Fruit fly (Drosophila melanogaster) whole organism, prepupa: ENCODE measurements around the gene CG2617.
A peak's percentile ranks its signal among the peaks of the same experiment; 100 is the strongest.

Experiments
- CG10631 ChIP-seq: fragments of 200-800 bp; sonication (Bioruptor generic); optimal IDR thresholded peaks from 2 replicates; lab custom pipeline; 2016; ENCODE audit warnings: missing biosample characterization, missing genetic modification characterization
- CG11294 ChIP-seq: fragments of 200-800 bp; sonication (Bioruptor generic); IDR thresholded peaks from 2 replicates; pipeline ENCODE4 v1.3.6; 2022; ENCODE audit warnings: missing biosample characterization, missing genetic modification characterization
- CG11762 ChIP-seq: fragments of 200-800 bp; sonication (Bioruptor generic); optimal IDR thresholded peaks from 3 replicates; lab custom pipeline; 2016; ENCODE audit warnings: missing biosample characterization, missing genetic modification characterization; ENCODE audit not compliant: insufficient read depth
- CG15336 ChIP-seq: fragments of 200-800 bp; sonication (Bioruptor generic); IDR thresholded peaks from 2 replicates; pipeline ENCODE4 v1.3.6; 2022; ENCODE audit warnings: missing biosample characterization, missing genetic modification characterization
- CG1621 ChIP-seq: fragments of 200-800 bp; sonication (Bioruptor generic); optimal IDR thresholded peaks from 3 replicates; lab custom pipeline; 2018; ENCODE audit warnings: missing biosample characterization, mild to moderate bottlenecking, missing genetic modification characterization
- CG16779 ChIP-seq: fragments of 200-800 bp; sonication (Bioruptor generic); optimal IDR thresholded peaks from 3 replicates; lab custom pipeline; 2017; ENCODE audit warnings: missing biosample characterization, mild to moderate bottlenecking, missing genetic modification characterization
- CG3032 ChIP-seq: fragments of 200-800 bp; optimal IDR thresholded peaks from 2 replicates; lab custom pipeline; 2019; ENCODE audit warnings: missing biosample characterization, mild to moderate bottlenecking, missing genetic modification characterization, moderate library complexity
- CG31627 ChIP-seq: fragments of 200-800 bp; sonication (Bioruptor generic); optimal IDR thresholded peaks from 3 replicates; lab custom pipeline; 2016; ENCODE audit warnings: missing biosample characterization, missing genetic modification characterization
- CG32006 ChIP-seq: fragments of 200-800 bp; sonication (Bioruptor generic); optimal IDR thresholded peaks from 3 replicates; lab custom pipeline; 2017; ENCODE audit warnings: missing biosample characterization, mild to moderate bottlenecking, missing genetic modification characterization
- CG34406 ChIP-seq: fragments of 200-800 bp; sonication (Bioruptor generic); optimal IDR thresholded peaks from 3 replicates; lab custom pipeline; 2016; ENCODE audit warnings: missing biosample characterization, missing genetic modification characterization
- CG3919 ChIP-seq: fragments of 200-800 bp; sonication (Bioruptor generic); optimal IDR thresholded peaks from 3 replicates; lab custom pipeline; 2016; ENCODE audit warnings: missing biosample characterization, missing genetic modification characterization
- CG6163 ChIP-seq: fragments of 200-800 bp; sonication (Bioruptor generic); IDR thresholded peaks from 3 replicates; pipeline ENCODE4 v1.3.6; 2022; ENCODE audit warnings: missing biosample characterization, missing genetic modification characterization
- CG6276 ChIP-seq: fragments of 200-800 bp; sonication (Bioruptor generic); optimal IDR thresholded peaks from 2 replicates; lab custom pipeline; 2017; ENCODE audit warnings: missing biosample characterization, mild to moderate bottlenecking, missing genetic modification characterization
- CG6808 ChIP-seq: fragments of 200-800 bp; sonication (Bioruptor generic); optimal IDR thresholded peaks from 3 replicates; lab custom pipeline; 2017; ENCODE audit warnings: missing biosample characterization, missing genetic modification characterization, mild to moderate bottlenecking, moderate library complexity, missing genetic modification reagents
- CG6854 ChIP-seq: fragments of 200-800 bp; sonication (Bioruptor generic); optimal IDR thresholded peaks from 2 replicates; lab custom pipeline; 2017; ENCODE audit warnings: missing biosample characterization, mild to moderate bottlenecking, missing genetic modification characterization
- CG7368 ChIP-seq: fragments of 200-800 bp; sonication (Bioruptor generic); optimal IDR thresholded peaks from 3 replicates; lab custom pipeline; 2016; ENCODE audit warnings: missing biosample characterization, missing genetic modification characterization
- CG8119 ChIP-seq: fragments of 200-800 bp; sonication (Bioruptor generic); IDR thresholded peaks from 3 replicates; pipeline ENCODE4 v1.3.6; 2022; ENCODE audit warnings: missing biosample characterization, missing genetic modification characterization
- CG8319 ChIP-seq: fragments of 200-800 bp; sonication (Bioruptor generic); optimal IDR thresholded peaks from 3 replicates; lab custom pipeline; 2016; ENCODE audit warnings: missing biosample characterization, missing genetic modification characterization
- CG8632 ChIP-seq: fragments of 200-800 bp; sonication (Bioruptor generic); optimal IDR thresholded peaks from 3 replicates; lab custom pipeline; 2016; ENCODE audit warnings: missing biosample characterization, missing genetic modification characterization
- Eip78C ChIP-seq: fragments of 200-800 bp; sonication (Bioruptor generic); peaks from one replicate; lab custom pipeline; 2016; ENCODE audit warnings: missing biosample characterization, missing genetic modification characterization
- Eip93F ChIP-seq: fragments of 200-800 bp; sonication (Bioruptor generic); optimal IDR thresholded peaks from 2 replicates; lab custom pipeline; 2016; ENCODE audit warnings: missing biosample characterization, mild to moderate bottlenecking, missing genetic modification characterization
- Gug ChIP-seq: fragments of 200-800 bp; sonication (Bioruptor generic); IDR thresholded peaks from 2 replicates; pipeline ENCODE4 v1.3.6; 2022; ENCODE audit warnings: missing biosample characterization, missing genetic modification characterization
- Hr38 ChIP-seq: sonication (Bioruptor generic); optimal IDR thresholded peaks from 2 replicates; lab custom pipeline; 2016; ENCODE audit warnings: missing biosample characterization, missing genetic modification characterization
- Hr39 ChIP-seq: fragments of 200-800 bp; sonication (Bioruptor generic); optimal IDR thresholded peaks from 2 replicates; lab custom pipeline; 2016; ENCODE audit warnings: missing biosample characterization, missing genetic modification characterization
- Hr4 ChIP-seq: fragments of 200-800 bp; sonication (Bioruptor generic); optimal IDR thresholded peaks from 3 replicates; lab custom pipeline; 2016; ENCODE audit warnings: missing biosample characterization, missing genetic modification characterization
- OdsH ChIP-seq: fragments of 200-800 bp; sonication (Bioruptor generic); optimal IDR thresholded peaks from 3 replicates; lab custom pipeline; 2016; ENCODE audit warnings: missing biosample characterization, missing genetic modification characterization
- Smox ChIP-seq: fragments of 200-800 bp; sonication (Bioruptor generic); optimal IDR thresholded peaks from 3 replicates; lab custom pipeline; 2016; ENCODE audit warnings: missing biosample characterization, missing genetic modification characterization
- Sox14 ChIP-seq: fragments of 200-800 bp; sonication (Bioruptor generic); optimal IDR thresholded peaks from 3 replicates; lab custom pipeline; 2016; ENCODE audit warnings: missing biosample characterization, missing genetic modification characterization
- Sox15 ChIP-seq: fragments of 200-800 bp; sonication (Bioruptor generic); optimal IDR thresholded peaks from 3 replicates; lab custom pipeline; 2016; ENCODE audit warnings: missing biosample characterization, missing genetic modification characterization
- achi ChIP-seq: fragments of 200-800 bp; sonication (Bioruptor generic); optimal IDR thresholded peaks from 3 replicates; lab custom pipeline; 2016; ENCODE audit warnings: missing biosample characterization, missing genetic modification characterization
- acj6 ChIP-seq: fragments of 200-800 bp; sonication (Bioruptor generic); optimal IDR thresholded peaks from 3 replicates; lab custom pipeline; 2016; ENCODE audit warnings: missing biosample characterization, missing genetic modification characterization
- eg ChIP-seq: fragments of 200-800 bp; sonication (Bioruptor generic); IDR thresholded peaks from 3 replicates; pipeline ENCODE4 v1.3.6; 2022; ENCODE audit warnings: missing biosample characterization, missing genetic modification characterization
- esn ChIP-seq: fragments of 200-800 bp; sonication (Bioruptor generic); optimal IDR thresholded peaks from 2 replicates; lab custom pipeline; 2016; ENCODE audit warnings: missing biosample characterization, mild to moderate bottlenecking, missing genetic modification characterization, moderate library complexity
- fd59A ChIP-seq: fragments of 200-800 bp; sonication (Bioruptor generic); optimal IDR thresholded peaks from 2 replicates; lab custom pipeline; 2017; ENCODE audit warnings: missing biosample characterization, mild to moderate bottlenecking, missing genetic modification characterization, missing genetic modification reagents
- fd85E ChIP-seq: fragments of 200-800 bp; sonication (Bioruptor generic); optimal IDR thresholded peaks from 3 replicates; lab custom pipeline; 2016; ENCODE audit warnings: missing biosample characterization, missing genetic modification characterization
- pdm3 ChIP-seq: fragments of 200-800 bp; sonication (Bioruptor generic); optimal IDR thresholded peaks from 3 replicates; lab custom pipeline; 2016; ENCODE audit warnings: missing biosample characterization, missing genetic modification characterization
- salr ChIP-seq, 2 experiments: fragments of 200-800 bp; sonication (Bioruptor generic); optimal IDR thresholded peaks; 3 replicates each; lab custom pipeline; 2016 to 2018; ENCODE audit warnings: missing biosample characterization in 2 of 2, missing genetic modification characterization in 2 of 2, mild to moderate bottlenecking in 1 of 2
- spab ChIP-seq: fragments of 200-800 bp; sonication (Bioruptor generic); optimal IDR thresholded peaks from 2 replicates; lab custom pipeline; 2017; ENCODE audit warnings: missing biosample characterization, mild to moderate bottlenecking, missing genetic modification characterization, missing genetic modification reagents
- ss ChIP-seq, 2 experiments: fragments of 200-800 bp; sonication (Bioruptor generic); optimal IDR thresholded peaks; 2 replicates in 1 of 2; 3 replicates in 1 of 2; lab custom pipeline; 2017 to 2018; ENCODE audit warnings: mild to moderate bottlenecking in 2 of 2, missing biosample characterization in 2 of 2, missing genetic modification characterization in 2 of 2, moderate library complexity in 1 of 2
- svp ChIP-seq: fragments of 200-800 bp; sonication (Bioruptor generic); peaks from one replicate; lab custom pipeline; 2016; ENCODE audit warnings: missing biosample characterization, missing genetic modification characterization
- topi ChIP-seq: fragments of 200-800 bp; sonication (Bioruptor generic); optimal IDR thresholded peaks from 3 replicates; lab custom pipeline; 2016; ENCODE audit warnings: missing biosample characterization, missing genetic modification characterization
- vri ChIP-seq: fragments of 200-800 bp; sonication (Bioruptor generic); optimal IDR thresholded peaks from 3 replicates; lab custom pipeline; 2016; ENCODE audit warnings: missing biosample characterization, mild to moderate bottlenecking, missing genetic modification characterization

Gene CG2617

dm6 chr2L:20681648-20682098 lies 495 bp upstream of the CG2617 start, which contains the start of gene Cen (continued):
- TF ChIP-seq pdm3 (GFP tag; lab: Kevin White, UChicago) = peak; percentile 81
- peak; percentile 78 for TF ChIP-seq esn (GFP tag; lab: Kevin White, UChicago)
- no peak; the same call in 2 of the 3 replicates for TF ChIP-seq CG8119 (GFP tag; lab: Robert Waterston, UW)
- peak; percentile 78 for TF ChIP-seq CG3919 (GFP tag; lab: Kevin White, UChicago)
- TF ChIP-seq CG8632 (GFP tag; lab: Kevin White, UChicago) = peak; percentile 65
- TF ChIP-seq, all 60 proteins: peak for 36

- TF ChIP-seq CG32006 (GFP tag; lab: Kevin White, UChicago) (no peak), CG8319 (GFP tag; lab: Kevin White, UChicago) (no peak), Gug (GFP tag; lab: Robert Waterston, UW) (no peak), CG6854 (GFP tag; lab: Kevin White, UChicago) (no peak)
Measured at dm6 chr2L:20688722-20689121, 6.6 kb downstream of the CG2617 start.

- TF ChIP-seq eg (GFP tag; lab: Robert Waterston, UW) (no peak), esn (GFP tag; lab: Kevin White, UChicago) (no peak), CG6276 (GFP tag; lab: Kevin White, UChicago) (no peak)
Measured at dm6 chr2L:20690055-20690454, 7.9 kb downstream of the CG2617 start.

dm6 chr2L:20695066-20695465 lies 12.9 kb downstream of the CG2617 start:
- TF ChIP-seq CG15336 = no peak
- TF ChIP-seq acj6 = peak; percentile 26
- peak; percentile 2 for TF ChIP-seq CG3032 (tag; lab: Kevin White, UChicago)
- peak; percentile 33 for TF ChIP-seq CG10631 (GFP tag; lab: Kevin White, UChicago)
- peak; percentile 42 for TF ChIP-seq CG32006 (GFP tag; lab: Kevin White, UChicago)
- TF ChIP-seq eg (GFP tag; lab: Robert Waterston, UW) = 0 out of 3 replicates have a peak, but pooled peaks have one; percentile 19
- TF ChIP-seq CG11762 (GFP tag; lab: Kevin White, UChicago) = no peak
- TF ChIP-seq CG7368 (GFP tag; lab: Kevin White, UChicago) = no peak
- peak; percentile 18 for TF ChIP-seq OdsH
- TF ChIP-seq CG8632 (GFP tag; lab: Kevin White, UChicago) = no peak
- 0 out of 2 replicates have a peak, but pooled peaks have one; percentile 10 for TF ChIP-seq Gug (GFP tag; lab: Robert Waterston, UW)
- no peak for TF ChIP-seq CG11294 (GFP tag; lab: Robert Waterston, UW)
- peak; percentile 5 for TF ChIP-seq CG34406 (GFP tag; lab: Kevin White, UChicago)
- TF ChIP-seq spab = no peak
- no peak for TF ChIP-seq Sox15 (GFP tag; lab: Kevin White, UChicago)
- TF ChIP-seq ss (GFP tag; optimal IDR thresholded peaks at IDR 0.05; lab: Kevin White, UChicago) = peak in 1 of 2 experiments; percentile 23
- peak; percentile 41 for TF ChIP-seq CG3919 (GFP tag; lab: Kevin White, UChicago)
- no peak for TF ChIP-seq fd85E (GFP tag; lab: Kevin White, UChicago)
- no peak for TF ChIP-seq Hr38 (GFP tag; lab: Kevin White, UChicago)
- no peak for TF ChIP-seq Hr4 (GFP tag; lab: Kevin White, UChicago)
- TF ChIP-seq vri = peak; percentile 18
- TF ChIP-seq svp = peak; percentile 19
- TF ChIP-seq Smox (GFP tag; lab: Kevin White, UChicago) = no peak
- peak; percentile 7 for TF ChIP-seq CG6808 (GFP tag; lab: Kevin White, UChicago)
- no peak for TF ChIP-seq CG16779
- peak; percentile 35 for TF ChIP-seq achi
- TF ChIP-seq topi (GFP tag; lab: Kevin White, UChicago) = no peak
- no peak for TF ChIP-seq CG1621 (tag; lab: Kevin White, UChicago)
- no peak for TF ChIP-seq CG6163
- no peak for TF ChIP-seq Sox14 (GFP tag; lab: Kevin White, UChicago)
- TF ChIP-seq Hr39 (GFP tag; lab: Kevin White, UChicago) = no peak
- no peak for TF ChIP-seq CG31627 (GFP tag; lab: Kevin White, UChicago)
- TF ChIP-seq fd59A = no peak
- no peak for TF ChIP-seq salr (GFP tag; optimal IDR thresholded peaks at IDR 0.05; lab: Kevin White, UChicago)
- TF ChIP-seq pdm3 (GFP tag; lab: Kevin White, UChicago) = peak; percentile 26
- peak; percentile 76 for TF ChIP-seq Eip78C (GFP tag; lab: Kevin White, UChicago)
- TF ChIP-seq Eip93F = no peak
- TF ChIP-seq, all 60 proteins: peak for 16
